Fruit fly (Drosophila melanogaster) whole organism, larva: ENCODE measurements around the gene CG15201.

Experiments used
- noc ChIP-seq: fragments of 200-800 bp; sonication (Bioruptor generic); optimal IDR thresholded peaks from 3 replicates; lab custom pipeline; 2019; ENCODE audit warnings: missing biosample characterization, mild to moderate bottlenecking, missing genetic modification characterization, moderate library complexity

CG15201 gene

dm6 chrX:11137566-11138186, 6.2 kb upstream of the CG15201 start, which contains the start of gene CDK2AP1:
CDK2AP1 (plus strand) TSS chrX:11137859.
- no peak for TF ChIP-seq noc (tag; lab: Kevin White, UChicago)

- peak; percentile 24 for TF ChIP-seq noc (tag; lab: Kevin White, UChicago)
These were observed 3.8 kb upstream of the CG15201 start, which contains the start of gene ssp7 for dm6 chrX:11140163-11140562. ssp7 (minus strand) TSS chrX:11140263.

dm6 chrX:11141785-11142591, 1.9 kb upstream of the CG15201 start, which contains the start of the genes CG15199 and CG15202:
CG15199 (minus strand) TSS chrX:11141835.
CG15202 (plus strand) TSS chrX:11142541.
- TF ChIP-seq noc (tag; lab: Kevin White, UChicago): no peak

- no peak for TF ChIP-seq noc (tag; lab: Kevin White, UChicago)
These were observed 655 bp downstream of the CG15201 start for dm6 chrX:11144575-11144974.

DNA sequence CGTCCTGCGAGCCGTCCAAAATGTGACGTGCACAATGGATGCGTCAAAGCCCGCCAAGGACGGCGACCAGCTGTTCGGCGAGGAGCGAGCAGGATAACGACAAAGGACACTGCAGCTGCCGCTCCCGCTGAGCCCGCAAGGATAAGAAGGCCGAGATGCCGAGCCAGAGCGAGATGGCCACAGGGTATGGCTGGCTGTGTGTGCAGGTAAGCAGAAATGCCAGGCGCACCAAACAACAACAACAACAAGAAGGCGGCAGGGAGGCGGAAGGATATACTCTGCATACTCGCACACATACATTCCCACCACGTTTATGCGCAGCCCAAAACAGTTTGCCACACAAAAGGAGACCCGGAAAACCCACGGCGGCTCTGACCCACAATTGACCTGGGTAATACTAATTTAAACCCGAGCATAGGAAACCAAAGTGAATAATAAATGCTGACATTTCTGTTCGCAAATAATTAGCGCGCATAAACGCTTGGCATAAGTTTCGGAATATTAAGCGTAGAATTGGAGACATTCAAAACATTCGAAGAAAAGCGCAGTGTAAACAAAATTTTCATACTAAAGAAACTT, 2.8 kb downstream of the CG15201 start:
- TF ChIP-seq noc (tag; lab: Kevin White, UChicago): no peak

- no peak for TF ChIP-seq noc (tag; lab: Kevin White, UChicago)
These were observed 3.7 kb downstream of the CG15201 start for dm6 chrX:11147553-11148067.

DNA sequence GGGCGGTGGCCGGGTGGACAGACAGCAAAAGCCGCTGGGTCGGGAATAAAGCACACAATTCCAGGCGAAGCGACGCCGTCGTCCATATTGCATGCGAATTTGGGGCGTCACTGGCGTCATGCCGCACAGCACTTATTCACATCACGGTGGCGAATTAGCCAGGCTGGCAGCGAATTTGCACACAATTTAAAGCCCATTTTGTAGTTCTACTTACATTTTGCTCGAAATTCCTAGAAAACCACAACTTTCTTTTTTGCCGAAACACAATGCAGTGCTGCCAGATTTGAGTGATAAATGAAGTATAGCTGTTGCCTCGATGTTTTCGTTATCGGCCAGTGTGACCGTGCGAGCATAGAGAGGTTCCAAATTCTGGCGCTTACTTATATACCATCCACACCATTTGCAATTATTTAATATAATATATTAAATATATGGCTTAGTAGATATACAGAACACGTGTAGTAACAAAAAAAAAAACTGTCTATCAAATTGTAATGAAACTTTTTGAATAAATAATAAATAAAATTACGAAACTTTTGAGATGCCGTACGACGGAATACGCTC, 4.4 kb downstream of the CG15201 start, which contains the start of gene Ran:
Ran (minus strand) TSS at position 445 of the 564 bp plus-strand sequence.
- TF ChIP-seq noc (tag; lab: Kevin White, UChicago): no peak

- TF ChIP-seq noc (tag; lab: Kevin White, UChicago): no peak
These were observed 5.3 kb downstream of the CG15201 start, which contains the start of gene Lint-1 for dm6 chrX:11149201-11149600. Lint-1 (plus strand) TSS chrX:11149323.

DNA sequence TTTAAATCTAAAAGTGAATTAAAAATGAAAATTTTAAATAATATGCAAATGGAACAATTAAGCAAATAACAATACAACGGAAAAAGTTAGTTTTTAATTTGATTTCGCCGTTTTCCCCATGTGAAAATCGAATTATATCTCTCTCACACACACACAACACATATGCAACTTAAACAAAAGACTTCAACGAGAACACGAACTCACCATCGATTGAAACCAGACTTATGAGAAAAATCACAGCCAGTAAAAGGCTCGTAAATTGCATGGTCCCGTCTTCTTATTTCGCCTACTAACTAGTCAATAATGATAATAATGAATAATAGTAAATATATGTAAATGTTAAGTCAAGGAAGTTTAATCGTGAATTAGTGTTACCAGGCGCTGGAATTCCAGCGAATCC, 9.5 kb downstream of the CG15201 start:
- TF ChIP-seq noc (tag; lab: Kevin White, UChicago): no peak

DNA sequence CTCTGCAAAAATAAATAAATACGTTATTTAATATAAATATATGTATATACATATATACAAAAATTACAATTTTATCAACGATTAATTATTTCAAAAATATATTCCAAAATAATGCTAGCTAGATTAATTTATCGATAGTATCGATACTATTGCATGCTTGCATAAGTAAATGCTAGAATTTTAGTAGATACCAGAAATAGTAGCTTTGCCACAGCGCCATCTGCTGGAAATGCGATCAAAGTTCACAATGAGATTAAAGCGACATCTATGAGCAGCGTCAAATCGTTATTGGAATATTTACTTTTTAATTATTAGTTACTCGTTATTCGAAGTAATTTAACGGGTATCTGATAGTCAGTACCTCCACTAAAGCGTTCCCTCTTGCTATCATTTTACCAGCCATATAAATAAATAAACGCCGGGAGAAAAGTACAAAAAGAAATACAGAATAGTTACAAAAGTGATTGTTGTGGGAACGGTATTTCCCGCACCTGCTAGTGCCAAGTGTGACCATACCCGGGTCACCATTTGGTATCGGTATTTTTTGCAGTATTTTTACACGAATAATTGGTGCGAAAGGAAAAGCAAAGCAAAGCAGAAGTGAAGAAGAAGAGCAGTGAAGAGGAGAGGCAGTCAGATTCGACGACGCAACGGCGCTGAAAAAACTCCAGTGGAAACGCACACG, 10.0 kb downstream of the CG15201 start, which contains the start of the genes rtv and Dlic:
rtv (minus strand) TSS at position 165 of the 685 bp plus-strand sequence.
Dlic (plus strand) TSS at position 596 of the 685 bp plus-strand sequence.
- no peak for TF ChIP-seq noc (tag; lab: Kevin White, UChicago)

DNA sequence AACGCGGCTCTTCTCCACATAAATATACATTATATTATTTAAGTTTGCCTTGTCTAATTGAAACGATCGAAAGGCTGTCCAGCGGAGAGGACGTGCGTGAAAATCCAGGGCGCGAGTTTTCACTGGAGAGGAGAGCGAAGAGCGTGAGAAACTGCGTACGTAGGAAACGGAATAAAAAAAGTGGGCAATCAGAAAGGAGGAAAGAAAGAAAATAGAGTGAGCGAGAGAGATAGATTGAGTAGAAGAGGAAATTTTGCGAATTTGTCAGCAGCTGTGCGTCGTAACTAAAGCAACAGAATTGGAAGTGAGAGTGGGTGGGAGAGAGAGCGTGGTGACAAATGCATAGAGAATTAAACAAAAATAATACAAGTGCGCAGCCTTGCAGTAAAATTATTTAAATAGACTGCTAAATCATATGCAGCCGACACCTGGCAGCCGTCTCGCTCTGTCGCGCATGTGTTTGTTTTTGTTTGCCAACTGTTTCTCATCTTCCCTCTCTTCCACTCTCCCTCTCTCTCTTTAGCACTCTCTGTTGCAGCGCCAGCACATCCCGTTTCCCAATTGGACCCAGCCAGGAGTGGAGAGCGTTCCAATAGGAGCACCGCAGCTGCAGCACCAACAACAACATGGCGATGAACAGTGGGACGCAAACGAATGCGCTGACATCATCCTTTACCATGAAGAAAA, 10.7 kb downstream of the CG15201 start:
- no peak for TF ChIP-seq noc (tag; lab: Kevin White, UChicago)

dm6 chrX:11155808-11156589, 12.1 kb downstream of the CG15201 start:
- TF ChIP-seq noc (tag; lab: Kevin White, UChicago): peak; percentile 39

dm6 chrX:11159710-11160446, 16.0 kb downstream of the CG15201 start, which contains the start of gene CG32668:
CG32668 (minus strand) TSS chrX:11159760.
- TF ChIP-seq noc (tag; lab: Kevin White, UChicago): no peak
